Worm (Caenorhabditis elegans) whole organism, L2 larva: Measurements from ENCODE around the gene clec-148.

ENCODE experiments used
- alr-1 ChIP-seq: fragments of 150-350 bp; optimal IDR thresholded peaks from 2 replicates; lab custom pipeline; 2014; ENCODE audit warnings: missing biosample characterization, missing genetic modification characterization
- dmd-4 ChIP-seq: sonication (generic microtip); optimal IDR thresholded peaks from 2 replicates; lab custom pipeline; 2017; ENCODE audit warnings: missing biosample characterization, missing genetic modification characterization
- gmeb-1 ChIP-seq: fragments of 150-350 bp; optimal IDR thresholded peaks from 2 replicates; lab custom pipeline; 2014; ENCODE audit warnings: missing biosample characterization, missing genetic modification characterization
- lin-39 ChIP-seq: fragments of 150-350 bp; optimal IDR thresholded peaks from 2 replicates; lab custom pipeline; 2014; ENCODE audit warnings: missing biosample characterization, missing genetic modification reagents, missing genetic modification characterization
- skn-1 ChIP-seq: sonication (generic microtip); optimal IDR thresholded peaks from 2 replicates; lab custom pipeline; 2017; ENCODE audit warnings: missing biosample characterization, missing genetic modification characterization
- snpc-4 ChIP-seq: fragments of 150-350 bp; optimal IDR thresholded peaks from 2 replicates; lab custom pipeline; 2014; ENCODE audit warnings: missing biosample characterization, missing genetic modification characterization
- zag-1 ChIP-seq: fragments of 150-350 bp; optimal IDR thresholded peaks from 2 replicates; lab custom pipeline; 2014; ENCODE audit warnings: missing biosample characterization, missing genetic modification characterization

DNA sequence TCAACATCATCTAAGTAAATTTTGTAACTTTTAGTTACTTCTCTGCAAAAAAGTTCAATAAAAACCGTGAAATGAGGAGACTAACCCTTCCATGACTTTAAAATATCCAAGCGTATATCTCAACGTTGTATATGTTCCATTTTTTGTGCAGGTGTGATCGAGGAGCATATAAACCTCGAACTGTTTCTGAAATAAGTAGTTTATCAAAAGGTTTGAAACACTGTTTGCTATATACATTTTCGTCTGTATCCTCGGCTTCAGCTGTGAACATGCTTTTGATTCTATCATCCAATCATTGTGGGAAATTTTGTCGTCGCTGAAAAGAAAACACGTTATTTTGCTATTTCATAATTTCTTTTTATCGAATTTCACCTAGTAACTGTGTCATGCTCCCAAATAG is 5.3 kb upstream of the clec-148 start, which contains the start of gene F40G9.5:
- TF ChIP-seq gmeb-1 (tag; lab: Kevin White, UChicago) (no peak), snpc-4 (tag; lab: Kevin White, UChicago) (no peak), skn-1 (tag; lab: Kevin White, UChicago) (no peak), alr-1 (tag; lab: Kevin White, UChicago) (no peak), dmd-4 (tag; lab: Kevin White, UChicago) (no peak), zag-1 (tag; lab: Kevin White, UChicago) (no peak), lin-39 (tag; lab: Kevin White, UChicago) (no peak)
